Fruit fly (Drosophila melanogaster) whole organism, embryonic: ENCODE measurements around the gene Sil1.
A peak's percentile ranks its signal among the peaks of the same experiment; 100 is the strongest.

Source experiments
- Aef1 ChIP-seq: fragments of 200-800 bp; sonication (Bioruptor generic); IDR thresholded peaks from 3 replicates; pipeline ENCODE4 v1.3.6; 2022; ENCODE audit warnings: missing biosample characterization, missing genetic modification characterization
- CG12104 ChIP-seq: fragments of 200-800 bp; sonication (Bioruptor generic); optimal IDR thresholded peaks from 3 replicates; lab custom pipeline; 2016; ENCODE audit warnings: missing biosample characterization, missing genetic modification characterization
- CG12299 ChIP-seq: fragments of 200-800 bp; sonication (Bioruptor generic); optimal IDR thresholded peaks from 2 replicates; lab custom pipeline; 2018; ENCODE audit warnings: missing biosample characterization, mild to moderate bottlenecking, missing genetic modification characterization
- CG13775 ChIP-seq: fragments of 200-800 bp; sonication (Bioruptor generic); optimal IDR thresholded peaks from 3 replicates; lab custom pipeline; 2017; ENCODE audit warnings: missing biosample characterization, mild to moderate bottlenecking, missing genetic modification characterization
- CG14050 ChIP-seq: fragments of 200-800 bp; sonication (Bioruptor generic); IDR thresholded peaks from 3 replicates; pipeline ENCODE4 v1.3.6; 2022; ENCODE audit warnings: missing biosample characterization, missing genetic modification characterization
- CG14441 ChIP-seq: fragments of 200-800 bp; sonication (Bioruptor generic); IDR thresholded peaks from 2 replicates; pipeline ENCODE4 v1.3.6; 2022; ENCODE audit warnings: missing biosample characterization, missing genetic modification characterization
- CG14667 ChIP-seq: fragments of 200-800 bp; sonication (Bioruptor generic); IDR thresholded peaks from 2 replicates; pipeline ENCODE4 v1.3.6; 2022; ENCODE audit warnings: missing biosample characterization, missing genetic modification characterization
- CG2889 ChIP-seq: fragments of 200-800 bp; sonication (Bioruptor generic); IDR thresholded peaks from 3 replicates; pipeline ENCODE4 v1.3.6; 2022; ENCODE audit warnings: missing biosample characterization, missing genetic modification characterization
- CG30403 ChIP-seq: fragments of 200-800 bp; sonication (Bioruptor generic); optimal IDR thresholded peaks from 3 replicates; lab custom pipeline; 2016; ENCODE audit warnings: missing biosample characterization, missing genetic modification characterization
- CG3065 ChIP-seq: fragments of 200-800 bp; sonication (Bioruptor generic); optimal IDR thresholded peaks from 2 replicates; lab custom pipeline; 2016; ENCODE audit warnings: missing biosample characterization, missing genetic modification characterization
- CG31388 ChIP-seq: fragments of 200-800 bp; sonication (Bioruptor generic); optimal IDR thresholded peaks from 2 replicates; lab custom pipeline; 2016; ENCODE audit warnings: missing biosample characterization, missing genetic modification characterization
- CG31441 ChIP-seq: fragments of 200-800 bp; sonication (Bioruptor generic); IDR thresholded peaks from 2 replicates; pipeline ENCODE4 v1.3.6; 2022; ENCODE audit warnings: missing biosample characterization, missing genetic modification characterization
- CG5245 ChIP-seq: fragments of 200-800 bp; sonication (Bioruptor generic); optimal IDR thresholded peaks from 3 replicates; lab custom pipeline; 2016; ENCODE audit warnings: missing biosample characterization, missing genetic modification characterization
- CG6654 ChIP-seq: fragments of 200-800 bp; sonication (Bioruptor generic); optimal IDR thresholded peaks from 2 replicates; lab custom pipeline; 2017; ENCODE audit warnings: missing biosample characterization, mild to moderate bottlenecking, missing genetic modification characterization
- CG6689 ChIP-seq: fragments of 200-800 bp; sonication (Bioruptor generic); IDR thresholded peaks from 2 replicates; pipeline ENCODE4 v1.3.6; 2022; ENCODE audit warnings: missing biosample characterization, missing genetic modification characterization
- CG6813 ChIP-seq: fragments of 200-800 bp; sonication (Bioruptor generic); optimal IDR thresholded peaks from 2 replicates; lab custom pipeline; 2017; ENCODE audit warnings: missing biosample characterization, missing genetic modification characterization, mild to moderate bottlenecking, moderate library complexity, missing genetic modification reagents
- CG7357 ChIP-seq: fragments of 200-800 bp; sonication (Bioruptor generic); IDR thresholded peaks from 3 replicates; pipeline ENCODE4 v1.3.6; 2022; ENCODE audit warnings: missing biosample characterization, missing genetic modification characterization
- CG8765 ChIP-seq: fragments of 200-800 bp; sonication (Bioruptor generic); IDR thresholded peaks from 2 replicates; pipeline ENCODE4 v1.3.6; 2022; ENCODE audit warnings: missing biosample characterization, missing genetic modification characterization
- CG9817 ChIP-seq: fragments of 200-800 bp; sonication (Bioruptor generic); optimal IDR thresholded peaks from 2 replicates; lab custom pipeline; 2018; ENCODE audit warnings: missing biosample characterization, mild to moderate bottlenecking, missing genetic modification characterization, moderate library complexity
- CG9876 ChIP-seq: fragments of 200-800 bp; sonication (Bioruptor generic); optimal IDR thresholded peaks from 2 replicates; lab custom pipeline; 2016; ENCODE audit warnings: missing biosample characterization, missing genetic modification characterization
- D19B ChIP-seq: fragments of 200-800 bp; sonication (Bioruptor generic); optimal IDR thresholded peaks from 2 replicates; lab custom pipeline; 2017; ENCODE audit warnings: missing biosample characterization, mild to moderate bottlenecking, missing genetic modification characterization
- Dad ChIP-seq: fragments of 200-800 bp; sonication (Bioruptor generic); optimal IDR thresholded peaks from 3 replicates; lab custom pipeline; 2016; ENCODE audit warnings: missing biosample characterization, missing genetic modification characterization
- Dip3 ChIP-seq: fragments of 200-800 bp; sonication (Bioruptor generic); optimal IDR thresholded peaks from 3 replicates; lab custom pipeline; 2016; ENCODE audit warnings: missing biosample characterization, missing genetic modification characterization
- Doc3 ChIP-seq: fragments of 200-800 bp; sonication (Bioruptor generic); IDR thresholded peaks from 3 replicates; pipeline ENCODE4 v1.3.6; 2022; ENCODE audit warnings: missing biosample characterization, missing genetic modification characterization; ENCODE audit not compliant: partially characterized antibody
- Dref ChIP-seq: fragments of 200-800 bp; sonication (Bioruptor generic); IDR thresholded peaks from 2 replicates; pipeline ENCODE4 v1.3.6; 2022; ENCODE audit warnings: missing biosample characterization, missing genetic modification characterization
- Eip74EF ChIP-seq, 2 experiments: fragments of 200-800 bp in 1 of 2; fragments of >200 bp in 1 of 2; sonication (Bioruptor generic) in 1 of 2; optimal IDR thresholded peaks; 2 replicates each; lab custom pipeline; 2017 to 2019; ENCODE audit warnings: missing biosample characterization in 2 of 2, missing genetic modification characterization in 2 of 2, mild to moderate bottlenecking in 1 of 2, moderate library complexity in 1 of 2
- Hmx ChIP-seq: fragments of 200-800 bp; sonication (Bioruptor generic); optimal IDR thresholded peaks from 2 replicates; lab custom pipeline; 2016; ENCODE audit warnings: missing biosample characterization, missing genetic modification characterization
- Max ChIP-seq: fragments of 200-800 bp; sonication (Bioruptor generic); optimal IDR thresholded peaks from 2 replicates; lab custom pipeline; 2016; ENCODE audit warnings: missing biosample characterization, mild to moderate bottlenecking, missing genetic modification characterization
- Nf-YA ChIP-seq: fragments of 200-800 bp; sonication (Bioruptor generic); IDR thresholded peaks from 2 replicates; pipeline ENCODE4 v1.3.6; 2022; ENCODE audit warnings: missing biosample characterization, missing genetic modification characterization
- Nf-YB ChIP-seq: fragments of 200-800 bp; sonication (Bioruptor generic); optimal IDR thresholded peaks from 3 replicates; lab custom pipeline; 2019; ENCODE audit warnings: missing biosample characterization, mild to moderate bottlenecking, missing genetic modification characterization, moderate library complexity
- PHDP ChIP-seq: fragments of 200-800 bp; sonication (Bioruptor generic); optimal IDR thresholded peaks from 3 replicates; lab custom pipeline; 2018; ENCODE audit warnings: missing biosample characterization, mild to moderate bottlenecking, missing genetic modification characterization, moderate library complexity
- Pdp1 ChIP-seq, 2 experiments: fragments of 200-800 bp; sonication (Bioruptor generic); optimal IDR thresholded peaks; 3 replicates each; lab custom pipeline; 2016; ENCODE audit warnings: missing biosample characterization in 2 of 2, missing genetic modification characterization in 2 of 2, mild to moderate bottlenecking in 1 of 2, moderate library complexity in 1 of 2
- Sox100B ChIP-seq: fragments of 200-800 bp; sonication (Bioruptor generic); optimal IDR thresholded peaks from 3 replicates; lab custom pipeline; 2018; ENCODE audit warnings: missing biosample characterization, mild to moderate bottlenecking, missing genetic modification characterization
- ac ChIP-seq: fragments of 200-800 bp; sonication (Bioruptor generic); optimal IDR thresholded peaks from 3 replicates; lab custom pipeline; 2017; ENCODE audit warnings: missing biosample characterization, mild to moderate bottlenecking, missing genetic modification characterization
- dm ChIP-seq: fragments of 200-800 bp; sonication (Bioruptor generic); optimal IDR thresholded peaks from 3 replicates; lab custom pipeline; 2016; ENCODE audit warnings: missing biosample characterization, missing genetic modification characterization
- emc ChIP-seq: fragments of 200-800 bp; sonication (Bioruptor generic); optimal IDR thresholded peaks from 2 replicates; lab custom pipeline; 2016; ENCODE audit warnings: missing biosample characterization, missing genetic modification characterization
- gem ChIP-seq: fragments of 200-800 bp; sonication (Bioruptor generic); optimal IDR thresholded peaks from 2 replicates; lab custom pipeline; 2019; ENCODE audit warnings: missing biosample characterization, mild to moderate bottlenecking, missing genetic modification characterization, moderate library complexity
- gsb ChIP-seq: fragments of 200-800 bp; sonication (Bioruptor generic); IDR thresholded peaks from 2 replicates; pipeline ENCODE4 v1.3.6; 2022; ENCODE audit warnings: missing biosample characterization, missing genetic modification characterization
- ham ChIP-seq: fragments of 200-800 bp; sonication (Bioruptor generic); IDR thresholded peaks from 2 replicates; pipeline ENCODE4 v1.3.6; 2022; ENCODE audit warnings: missing biosample characterization, missing genetic modification characterization
- inv ChIP-seq: fragments of 200-800 bp; sonication (Bioruptor generic); IDR thresholded peaks from 2 replicates; pipeline ENCODE4 v1.3.6; 2022; ENCODE audit warnings: missing biosample characterization, missing genetic modification characterization; ENCODE audit not compliant: partially characterized antibody
- kah ChIP-seq: fragments of 200-800 bp; sonication (Bioruptor generic); optimal IDR thresholded peaks from 2 replicates; lab custom pipeline; 2018; ENCODE audit warnings: missing biosample characterization, mild to moderate bottlenecking, missing genetic modification characterization
- pita ChIP-seq: fragments of 200-800 bp; sonication (Bioruptor generic); optimal IDR thresholded peaks from 2 replicates; lab custom pipeline; 2017; ENCODE audit warnings: missing biosample characterization, mild to moderate bottlenecking, missing genetic modification characterization
- ranshi ChIP-seq: fragments of 200-800 bp; sonication (Bioruptor generic); IDR thresholded peaks from 2 replicates; pipeline ENCODE4 v1.3.6; 2022; ENCODE audit warnings: missing biosample characterization, missing genetic modification characterization
- sens-2 ChIP-seq: fragments of 200-800 bp; sonication (Bioruptor generic); IDR thresholded peaks from 2 replicates; pipeline ENCODE4 v1.3.6; 2022; ENCODE audit warnings: missing biosample characterization, missing genetic modification characterization
- sim ChIP-seq: fragments of 200-800 bp; sonication (Bioruptor generic); IDR thresholded peaks from 2 replicates; pipeline ENCODE4 v1.3.6; 2022; ENCODE audit warnings: missing biosample characterization, missing genetic modification characterization
- tap ChIP-seq: fragments of 200-800 bp; optimal IDR thresholded peaks from 3 replicates; lab custom pipeline; 2019; ENCODE audit warnings: missing biosample characterization, mild to moderate bottlenecking, missing genetic modification characterization, moderate library complexity
- tio ChIP-seq: fragments of 200-800 bp; sonication (Bioruptor generic); optimal IDR thresholded peaks from 2 replicates; lab custom pipeline; 2017; ENCODE audit warnings: missing biosample characterization, missing genetic modification characterization, inconsistent platforms
- trh ChIP-seq: fragments of 200-800 bp; sonication (Bioruptor generic); optimal IDR thresholded peaks from 2 replicates; lab custom pipeline; 2016; ENCODE audit warnings: missing biosample characterization, missing genetic modification characterization
- vnd ChIP-seq: fragments of 200-800 bp; sonication (Bioruptor generic); IDR thresholded peaks from 3 replicates; pipeline ENCODE4 v1.3.6; 2022; ENCODE audit warnings: missing biosample characterization, missing genetic modification characterization; ENCODE audit not compliant: partially characterized antibody

Sil1 gene

dm6 chr3R:25232271-25232989 lies 2.9 kb downstream of the Sil1 start, which contains the start of gene Cad96Cb (continued):
- TF ChIP-seq Nf-YA (GFP tag; lab: Robert Waterston, UW): no peak
- peak; percentile 49 for TF ChIP-seq emc
- 0 out of 2 replicates have a peak, but pooled peaks have one; percentile 11 for TF ChIP-seq CG14441 (GFP tag; lab: Robert Waterston, UW)
- TF ChIP-seq CG13775 (GFP tag; lab: Kevin White, UChicago): peak; percentile 84
- peak; percentile 68 for TF ChIP-seq dm
- no peak for TF ChIP-seq Dref (GFP tag; lab: Robert Waterston, UW)
- TF ChIP-seq CG30403 (GFP tag; lab: Kevin White, UChicago): peak; percentile 92
- peak in 1 of 2 experiments; percentile 92 for TF ChIP-seq Eip74EF (GFP tag; optimal IDR thresholded peaks at IDR 0.05; lab: Kevin White, UChicago)
- TF ChIP-seq vnd: no peak
- TF ChIP-seq trh: peak; percentile 6
- no peak for TF ChIP-seq sim (GFP tag; lab: Robert Waterston, UW)
- peak; percentile 43; the same call in 1 of the 3 replicates for TF ChIP-seq CG14050 (GFP tag; lab: Robert Waterston, UW)
- no peak for TF ChIP-seq sens-2 (GFP tag; lab: Robert Waterston, UW)
- TF ChIP-seq CG14667: 0 out of 2 replicates have a peak, but pooled peaks have one; percentile 19
- TF ChIP-seq gem: peak; percentile 90
- TF ChIP-seq CG6689 (GFP tag; lab: Robert Waterston, UW): peak; percentile 81
- peak; percentile 80 for TF ChIP-seq CG6813
- peak; percentile 80 for TF ChIP-seq kah
- peak; percentile 67 for TF ChIP-seq Nf-YB (GFP tag; lab: Kevin White, UChicago)
- TF ChIP-seq ham (GFP tag; lab: Robert Waterston, UW): no peak
- peak; percentile 43 for TF ChIP-seq ac (GFP tag; lab: Kevin White, UChicago)
- TF ChIP-seq D19B (GFP tag; lab: Kevin White, UChicago): peak; percentile 31
- TF ChIP-seq ranshi (GFP tag; lab: Robert Waterston, UW): peak; percentile 38; the same call in 1 of the 2 replicates
- TF ChIP-seq CG9817 (tag; lab: Kevin White, UChicago): peak; percentile 43
- TF ChIP-seq inv (GFP tag; lab: Robert Waterston, UW): no peak
- TF ChIP-seq tap (tag; lab: Kevin White, UChicago): no peak
- TF ChIP-seq Hmx: peak; percentile 34
- TF ChIP-seq gsb: no peak
- peak; percentile 18 for TF ChIP-seq CG31388 (GFP tag; lab: Kevin White, UChicago)
- TF ChIP-seq CG6654: peak; percentile 70
- no peak for TF ChIP-seq CG8765 (GFP tag; lab: Robert Waterston, UW)
- peak; percentile 65 for TF ChIP-seq CG3065 (GFP tag; lab: Kevin White, UChicago)
- TF ChIP-seq Dad (GFP tag; lab: Kevin White, UChicago): peak; percentile 64
- peak; percentile 19 for TF ChIP-seq PHDP
- peak; percentile 45; the same call in 1 of the 3 replicates for TF ChIP-seq Aef1 (GFP tag; lab: Robert Waterston, UW)
- no peak for TF ChIP-seq pita
- peak; percentile 20 for TF ChIP-seq Dip3 (GFP tag; lab: Kevin White, UChicago)
- TF ChIP-seq CG7357: 0 out of 3 replicates have a peak, but pooled peaks have one; percentile 50
- peak; percentile 27 for TF ChIP-seq CG9876
- peak; percentile 94 for TF ChIP-seq CG31441 (GFP tag; lab: Robert Waterston, UW)
- peak; percentile 91 for TF ChIP-seq tio (GFP tag; lab: Kevin White, UChicago)
- no peak for TF ChIP-seq CG2889 (GFP tag; lab: Robert Waterston, UW)
- TF ChIP-seq Max: peak; percentile 78
- peak; percentile 8 for TF ChIP-seq CG12299
- peak; percentile 71 to 81 for TF ChIP-seq Pdp1 (GFP tag; optimal IDR thresholded peaks at IDR 0.05; lab: Kevin White, UChicago)
- TF ChIP-seq CG5245 (GFP tag; lab: Kevin White, UChicago): peak; percentile 82
- TF ChIP-seq CG12104 (GFP tag; lab: Kevin White, UChicago): peak; percentile 86
- TF ChIP-seq Doc3: no peak
- peak; percentile 96 for TF ChIP-seq Sox100B (GFP tag; lab: Kevin White, UChicago)
